Worm (Caenorhabditis elegans) whole organism, midembryonic: ENCODE data around the gene dnpp-1.

Experiments
- flt-1 ChIP-seq: fragments of 200-800 bp; sonication (Bioruptor generic); IDR thresholded peaks from 2 replicates; pipeline ENCODE4 v1.3.6; 2022; ENCODE audit warnings: missing genetic modification characterization, missing compliant biosample characterization
- klf-2 ChIP-seq: fragments of 200-800 bp; sonication (Bioruptor generic); conservative IDR thresholded peaks from 2 replicates; pipeline ENCODE4 v1.3.6; 2022; ENCODE audit warnings: missing genetic modification reagents, missing genetic modification characterization, missing compliant biosample characterization
- ztf-23 ChIP-seq: fragments of 200-800 bp; sonication (Bioruptor generic); IDR thresholded peaks from 2 replicates; pipeline ENCODE4 v1.3.6; 2022; ENCODE audit warnings: missing genetic modification reagents, missing genetic modification characterization, missing compliant biosample characterization

DNA sequence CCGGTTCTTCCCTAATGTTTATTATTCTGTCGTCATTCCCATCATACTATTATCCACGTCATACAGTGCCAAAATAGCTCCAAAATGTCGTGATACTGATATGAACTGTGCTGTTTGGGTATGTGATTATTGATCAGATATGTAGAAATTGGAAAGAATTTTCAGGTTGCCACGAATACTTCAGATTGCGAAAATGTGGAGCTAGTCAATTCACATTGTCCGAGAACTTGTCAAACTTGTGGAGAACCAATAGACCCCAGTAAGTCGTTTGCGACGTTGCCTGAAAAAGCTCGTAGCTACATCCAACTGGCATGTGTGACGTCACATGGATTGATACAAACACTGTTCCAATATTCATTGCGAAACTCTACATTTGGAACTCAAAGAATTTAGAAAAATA, 20.9 kb upstream of the dnpp-1 start:
- no peak for TF ChIP-seq flt-1
- TF ChIP-seq klf-2, result no peak
- TF ChIP-seq ztf-23 (GFP tag; lab: Robert Waterston, UW), result no peak
